Fruit fly (Drosophila melanogaster) S2 (cell line): ENCODE data around the gene Noc1.

Source experiments
- CG8478 ChIP-seq: fragments of >200 bp; optimal IDR thresholded peaks from 2 replicates; lab custom pipeline; 2018
- CTCF ChIP-seq, 2 experiments: fragments of >200 bp; optimal IDR thresholded peaks; 2 replicates each; lab custom pipeline; 2018

DNA sequence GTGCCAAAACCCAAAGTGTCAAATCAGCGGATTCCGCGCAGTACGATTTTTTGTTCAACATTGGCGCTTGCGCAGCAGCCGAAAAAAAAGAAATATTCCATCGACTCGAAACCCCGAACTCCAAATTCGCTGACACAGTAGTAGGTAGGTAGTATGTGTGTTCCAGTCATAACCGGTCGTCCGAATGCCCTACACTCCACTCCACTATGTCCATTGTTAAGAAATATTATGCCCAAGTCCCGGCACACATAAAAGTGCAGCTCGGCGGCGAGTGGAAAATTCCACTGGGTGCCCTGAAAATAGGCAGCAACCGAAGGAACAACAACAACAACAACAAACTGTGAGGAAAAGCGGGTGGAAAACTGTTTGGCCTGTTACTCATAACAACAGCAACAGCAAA lies 29.6 kb upstream of the Noc1 start:
- TF ChIP-seq CTCF (optimal IDR thresholded peaks at IDR 0.05; lab: Kevin White, UChicago) (no peak), CG8478 (no peak)
